Fruit fly (Drosophila melanogaster): ENCODE data around the gene Ugt37C2.
A peak's percentile ranks its signal among the peaks of the same experiment; 100 is the strongest.

Gene Ugt37C2

DNA sequence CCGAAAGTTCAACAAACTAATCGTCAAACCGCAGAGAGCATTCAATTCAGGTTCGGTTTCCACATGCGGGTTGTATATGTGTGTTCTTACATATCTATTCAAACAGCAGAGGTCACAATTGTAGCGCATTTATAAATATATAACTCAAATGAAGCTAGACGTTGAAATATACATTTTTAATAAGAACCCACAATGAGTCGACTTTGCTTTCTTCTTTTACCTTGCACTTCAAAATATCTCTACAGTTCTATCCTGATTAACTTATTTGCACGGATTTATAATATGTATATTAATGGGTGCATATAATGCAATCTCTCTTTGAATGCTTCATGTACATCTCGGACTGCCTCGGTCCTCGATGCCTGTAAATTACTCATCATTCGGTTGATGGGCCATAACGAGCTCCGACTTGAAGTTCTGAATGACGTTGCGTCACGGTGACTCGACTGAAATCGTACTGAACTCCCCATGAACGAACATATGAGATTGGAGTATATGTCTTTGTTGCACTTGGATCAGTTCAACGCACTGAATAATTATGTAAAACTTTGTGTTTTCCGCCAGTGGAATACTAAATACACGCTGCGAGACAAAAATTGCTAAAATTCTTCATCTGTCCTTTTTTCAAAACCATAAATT, 24.4 kb downstream of the Ugt37C2 start (continued):
- peak; percentile 5 for TF ChIP-seq CG9139 (GFP tag; optimal IDR thresholded peaks at IDR 0.05)
- peak; percentile 73 for TF ChIP-seq spab (GFP tag; optimal IDR thresholded peaks at IDR 0.05)
- peak; percentile 75 for TF ChIP-seq esn (GFP tag; optimal IDR thresholded peaks at IDR 0.05)
- TF ChIP-seq CG7368 (GFP tag; optimal IDR thresholded peaks at IDR 0.05): peak; percentile 61
- TF ChIP-seq Eip93F (GFP tag; optimal IDR thresholded peaks at IDR 0.05): no peak
- peak; percentile 10 for TF ChIP-seq Ets21C (GFP tag; optimal IDR thresholded peaks at IDR 0.05)
- peak; percentile 72 for TF ChIP-seq CG6276 (GFP tag; optimal IDR thresholded peaks at IDR 0.05)
- TF ChIP-seq fd59A (GFP tag; optimal IDR thresholded peaks at IDR 0.05): peak; percentile 61
- TF ChIP-seq dac (GFP tag; optimal IDR thresholded peaks at IDR 0.05): no peak
- TF ChIP-seq CG15336 (GFP tag; IDR thresholded peaks at IDR 0.05): peak; percentile 84
- peak; percentile 76 for TF ChIP-seq Sox14 (GFP tag; optimal IDR thresholded peaks at IDR 0.05)
- peak; percentile 72 for TF ChIP-seq Ets96B (tag; optimal IDR thresholded peaks at IDR 0.05)
- no peak for TF ChIP-seq fd85E (GFP tag; optimal IDR thresholded peaks at IDR 0.05)
- peak; percentile 82 for TF ChIP-seq CG32006 (GFP tag; optimal IDR thresholded peaks at IDR 0.05)

dm6 chr2L:16819714-16820113, 25.7 kb downstream of the Ugt37C2 start:
- TF ChIP-seq ss (GFP tag; optimal IDR thresholded peaks at IDR 0.05) (no peak), svp (GFP tag) (peak; percentile 66), CG7368 (GFP tag; optimal IDR thresholded peaks at IDR 0.05) (no peak), vri (GFP tag; optimal IDR thresholded peaks at IDR 0.05) (peak; percentile 82), Eip78C (GFP tag) (peak; percentile 44)

DNA sequence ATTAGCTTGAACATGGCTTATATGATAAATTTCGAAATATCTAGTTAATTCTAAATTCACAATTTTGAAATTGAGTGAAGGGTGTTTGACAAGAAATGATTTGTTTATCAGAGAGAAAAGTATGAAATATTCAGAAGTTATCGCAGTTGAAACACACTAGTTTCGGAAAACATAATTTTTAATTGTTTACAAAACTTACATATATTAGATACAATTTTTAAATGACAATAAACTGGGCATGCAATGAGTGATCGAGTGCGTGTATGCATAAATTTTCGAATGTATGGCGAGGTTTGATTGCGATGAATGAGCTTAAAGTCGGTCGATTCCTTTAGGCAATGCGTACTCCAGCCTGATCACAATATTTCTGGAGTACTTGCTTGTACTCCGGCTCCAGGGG, 27.0 kb downstream of the Ugt37C2 start, which contains the start of gene CG13280:
TSS of gene CG13280 (minus strand) at position 101 of the 400 bp plus-strand sequence.
- TF ChIP-seq eg (GFP tag; IDR thresholded peaks at IDR 0.05) (no peak), CG16779 (tag; optimal IDR thresholded peaks at IDR 0.05) (no peak), Blimp-1 (GFP tag; optimal IDR thresholded peaks at IDR 0.05) (no peak), achi (GFP tag; optimal IDR thresholded peaks at IDR 0.05) (no peak), Lpt (GFP tag; optimal IDR thresholded peaks at IDR 0.05) (no peak), acj6 (GFP tag; optimal IDR thresholded peaks at IDR 0.05) (no peak), CG1621 (tag; optimal IDR thresholded peaks at IDR 0.05) (no peak), esn (GFP tag; optimal IDR thresholded peaks at IDR 0.05) (no peak), Sox15 (GFP tag; optimal IDR thresholded peaks at IDR 0.05) (no peak), CG8632 (GFP tag; optimal IDR thresholded peaks at IDR 0.05) (no peak), CG3032 (tag; optimal IDR thresholded peaks at IDR 0.05) (no peak), Ets21C (GFP tag; optimal IDR thresholded peaks at IDR 0.05) (no peak), CG6792 (GFP tag; optimal IDR thresholded peaks at IDR 0.05) (no peak), pdm3 (GFP tag; optimal IDR thresholded peaks at IDR 0.05) (no peak), Met (GFP tag; optimal IDR thresholded peaks at IDR 0.05) (no peak), cyc (GFP tag; optimal IDR thresholded peaks at IDR 0.05) (no peak), Gug (GFP tag; IDR thresholded peaks at IDR 0.05) (no peak), CG8119 (GFP tag; IDR thresholded peaks at IDR 0.05) (no peak)

DNA sequence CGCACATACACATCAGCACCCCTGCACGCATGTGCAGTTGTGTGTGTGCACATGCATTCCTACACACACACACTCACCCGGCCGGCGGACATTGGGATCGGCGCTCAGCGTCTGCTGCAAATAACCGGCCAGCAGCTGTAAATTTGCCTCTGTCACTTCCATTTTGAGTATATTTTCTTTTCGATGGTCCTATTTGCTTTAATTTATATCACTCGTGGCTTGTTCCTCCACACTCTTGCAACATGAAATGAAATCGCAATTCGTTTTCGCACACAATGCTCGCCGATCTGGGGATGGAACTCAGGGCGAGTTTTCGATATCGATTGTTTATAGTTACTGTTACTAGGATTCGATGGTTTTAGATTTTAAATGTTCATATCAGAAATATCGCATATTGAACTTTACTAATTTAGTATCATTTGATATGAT, 30.9 kb downstream of the Ugt37C2 start, which contains the start of gene Cse1:
TSS of gene Cse1 (minus strand) at position 303 of the 429 bp plus-strand sequence.
- peak; percentile 29 for TF ChIP-seq Sox14 (GFP tag; optimal IDR thresholded peaks at IDR 0.05)
- TF ChIP-seq topi (GFP tag; optimal IDR thresholded peaks at IDR 0.05): peak; percentile 28
- TF ChIP-seq CG16779 (tag; optimal IDR thresholded peaks at IDR 0.05): no peak
- no peak for TF ChIP-seq Hr39 (GFP tag; optimal IDR thresholded peaks at IDR 0.05)
- TF ChIP-seq CG3032 (tag; optimal IDR thresholded peaks at IDR 0.05): no peak
- no peak for TF ChIP-seq acj6 (GFP tag; optimal IDR thresholded peaks at IDR 0.05)
- TF ChIP-seq CG6854 (GFP tag; optimal IDR thresholded peaks at IDR 0.05): peak; percentile 16
